Worm (Caenorhabditis elegans): Measurements from ENCODE around the gene T16G1.18.
"Not testable (repeated sequence)": the region's sequence is repeated elsewhere in the genome, so short reads cannot be mapped to it uniquely, and the experiment has no call there.

ce11 chrV:12967925-12968327 lies 16.8 kb downstream of the T16G1.18 start, which contains the start of gene R186.8:
- not testable (repeated sequence) for TF ChIP-seq ttx-3 (tag; optimal IDR thresholded peaks at IDR 0.05); unc-55 (GFP tag; optimal IDR thresholded peaks at IDR 0.05); che-1 (tag; optimal IDR thresholded peaks at IDR 0.05); dve-1 (tag; optimal IDR thresholded peaks at IDR 0.05); ahr-1 (tag; optimal IDR thresholded peaks at IDR 0.05)
- TF ChIP-seq nfya-1 (tag; optimal IDR thresholded peaks at IDR 0.05), result peak; percentile 10
